Fruit fly (Drosophila melanogaster) whole organism, embryonic: ENCODE data around the gene fry.

ENCODE experiments used
- Asciz ChIP-seq: fragments of 200-800 bp; sonication (Bioruptor generic); optimal IDR thresholded peaks from 2 replicates; lab custom pipeline; 2017; ENCODE audit warnings: missing biosample characterization, mild to moderate bottlenecking, missing genetic modification characterization, missing genetic modification reagents
- CG14710 ChIP-seq: fragments of 200-800 bp; sonication (Bioruptor generic); optimal IDR thresholded peaks from 3 replicates; lab custom pipeline; 2019; ENCODE audit warnings: missing biosample characterization, mild to moderate bottlenecking, missing genetic modification characterization, moderate library complexity
- CG1529 ChIP-seq: fragments of 200-800 bp; sonication (Bioruptor generic); optimal IDR thresholded peaks from 3 replicates; lab custom pipeline; 2018; ENCODE audit warnings: missing biosample characterization, missing genetic modification characterization
- CG1602 ChIP-seq: fragments of 200-800 bp; sonication (Bioruptor generic); optimal IDR thresholded peaks from 3 replicates; lab custom pipeline; 2016; ENCODE audit warnings: missing biosample characterization, missing genetic modification characterization
- CG17328 ChIP-seq: fragments of 200-800 bp; sonication (Bioruptor generic); IDR thresholded peaks from 2 replicates; pipeline ENCODE4 v1.3.6; 2022; ENCODE audit warnings: missing biosample characterization, missing genetic modification characterization
- CG18011 ChIP-seq: fragments of 200-800 bp; sonication (Bioruptor generic); optimal IDR thresholded peaks from 2 replicates; lab custom pipeline; 2017; ENCODE audit warnings: missing biosample characterization, missing genetic modification characterization, mild to moderate bottlenecking, moderate library complexity, missing genotype
- CG18476 ChIP-seq: fragments of 200-800 bp; sonication (Bioruptor generic); optimal IDR thresholded peaks from 2 replicates; lab custom pipeline; 2016; ENCODE audit warnings: missing biosample characterization, mild to moderate bottlenecking, missing genetic modification characterization
- CG32772 ChIP-seq: fragments of 200-800 bp; sonication (Bioruptor generic); IDR thresholded peaks from 2 replicates; pipeline ENCODE4 v1.3.6; 2022; ENCODE audit warnings: missing biosample characterization, missing genetic modification characterization
- CG34376 ChIP-seq: fragments of 200-800 bp; sonication (Bioruptor generic); optimal IDR thresholded peaks from 2 replicates; lab custom pipeline; 2018; ENCODE audit warnings: missing biosample characterization, mild to moderate bottlenecking, missing genetic modification characterization
- CG3847 ChIP-seq: fragments of 200-800 bp; sonication (Bioruptor generic); IDR thresholded peaks from 2 replicates; pipeline ENCODE4 v1.3.6; 2022; ENCODE audit warnings: missing biosample characterization, missing genetic modification characterization
- CG43689 ChIP-seq: fragments of 200-800 bp; sonication (Bioruptor generic); IDR thresholded peaks from 2 replicates; pipeline ENCODE4 v1.3.6; 2022; ENCODE audit warnings: missing biosample characterization, missing genetic modification characterization
- CG7372 ChIP-seq: fragments of 200-800 bp; sonication (Bioruptor generic); IDR thresholded peaks from 2 replicates; pipeline ENCODE4 v1.3.6; 2022; ENCODE audit warnings: missing biosample characterization, missing genetic modification characterization
- CG7556 ChIP-seq: fragments of 200-800 bp; sonication (Bioruptor generic); optimal IDR thresholded peaks from 2 replicates; lab custom pipeline; 2017; ENCODE audit warnings: missing biosample characterization, mild to moderate bottlenecking, missing genetic modification characterization
- CG8765 ChIP-seq: fragments of 200-800 bp; sonication (Bioruptor generic); IDR thresholded peaks from 2 replicates; pipeline ENCODE4 v1.3.6; 2022; ENCODE audit warnings: missing biosample characterization, missing genetic modification characterization
- CG9437 ChIP-seq: fragments of 200-800 bp; sonication (Bioruptor generic); optimal IDR thresholded peaks from 2 replicates; lab custom pipeline; 2018; ENCODE audit warnings: missing biosample characterization, mild to moderate bottlenecking, missing genetic modification characterization
- CG9609 ChIP-seq: fragments of 200-800 bp; sonication (Bioruptor generic); optimal IDR thresholded peaks from 3 replicates; lab custom pipeline; 2016; ENCODE audit warnings: missing biosample characterization, missing genetic modification characterization
- CG9932 ChIP-seq: fragments of 200-800 bp; sonication (Bioruptor generic); IDR thresholded peaks from 2 replicates; pipeline ENCODE4 v1.3.6; 2022; ENCODE audit warnings: missing biosample characterization, missing genetic modification characterization
- Dbx ChIP-seq: fragments of 200-800 bp; sonication (Bioruptor generic); IDR thresholded peaks from 3 replicates; pipeline ENCODE4 v1.3.6; 2022; ENCODE audit warnings: missing biosample characterization, missing genetic modification characterization
- Dfd ChIP-seq, 2 experiments: fragments of >200 bp; optimal IDR thresholded peaks; 2 replicates each; lab custom pipeline; 2017; ENCODE audit warnings: missing biosample characterization in 2 of 2, missing genetic modification characterization in 2 of 2
- Dref ChIP-seq: fragments of 200-800 bp; sonication (Bioruptor generic); IDR thresholded peaks from 2 replicates; pipeline ENCODE4 v1.3.6; 2022; ENCODE audit warnings: missing biosample characterization, missing genetic modification characterization
- Fer3 ChIP-seq: fragments of 200-800 bp; sonication (Bioruptor generic); optimal IDR thresholded peaks from 2 replicates; lab custom pipeline; 2018; ENCODE audit warnings: missing biosample characterization, mild to moderate bottlenecking, missing genetic modification characterization, moderate library complexity
- Gug ChIP-seq: fragments of 200-800 bp; sonication (Bioruptor generic); IDR thresholded peaks from 4 replicates; pipeline ENCODE4 v1.3.6; 2022; ENCODE audit warnings: missing biosample characterization, missing genetic modification characterization
- H2.0 ChIP-seq: fragments of 200-800 bp; sonication (Bioruptor generic); IDR thresholded peaks from 2 replicates; pipeline ENCODE4 v1.3.6; 2022; ENCODE audit warnings: missing biosample characterization, missing genetic modification characterization
- HHEX ChIP-seq: fragments of 200-800 bp; sonication (Bioruptor generic); optimal IDR thresholded peaks from 3 replicates; lab custom pipeline; 2017; ENCODE audit warnings: missing biosample characterization, mild to moderate bottlenecking, missing genetic modification characterization, missing genetic modification reagents
- Hr78 ChIP-seq, 2 experiments: fragments of 200-800 bp in 1 of 2; fragments of >200 bp in 1 of 2; sonication (Bioruptor generic) in 1 of 2; optimal IDR thresholded peaks; 2 replicates each; lab custom pipeline; 2017 to 2019; ENCODE audit warnings: missing biosample characterization in 2 of 2, missing genetic modification characterization in 2 of 2, mild to moderate bottlenecking in 1 of 2, moderate library complexity in 1 of 2
- Jarid2 ChIP-seq: fragments of 200-800 bp; sonication (Bioruptor generic); optimal IDR thresholded peaks from 3 replicates; lab custom pipeline; 2017; ENCODE audit warnings: mild to moderate bottlenecking, missing biosample characterization, missing genetic modification reagents, missing genetic modification characterization
- Lhr ChIP-seq: fragments of 200-800 bp; sonication (Bioruptor generic); optimal IDR thresholded peaks from 3 replicates; lab custom pipeline; 2017; ENCODE audit warnings: mild to moderate bottlenecking, missing biosample characterization, missing genetic modification reagents, missing genetic modification characterization
- Lpt ChIP-seq: fragments of >200 bp; optimal IDR thresholded peaks from 2 replicates; lab custom pipeline; 2018; ENCODE audit warnings: missing biosample characterization, missing genetic modification characterization
- Med ChIP-seq: fragments of 200-800 bp; sonication (Bioruptor generic); peaks from one replicate; lab custom pipeline; 2016; ENCODE audit warnings: missing biosample characterization, missing genetic modification characterization, mild to moderate bottlenecking, inconsistent platforms, moderate library complexity
- Myb ChIP-seq: fragments of 200-800 bp; sonication (Bioruptor generic); optimal IDR thresholded peaks from 2 replicates; lab custom pipeline; 2016; ENCODE audit warnings: missing biosample characterization, missing genetic modification characterization
- NFAT ChIP-seq: fragments of 200-800 bp; sonication (Bioruptor generic); IDR thresholded peaks from 2 replicates; pipeline ENCODE4 v1.3.6; 2022; ENCODE audit warnings: missing biosample characterization, missing genetic modification characterization
- Xbp1 ChIP-seq: fragments of 200-800 bp; sonication (Bioruptor generic); optimal IDR thresholded peaks from 3 replicates; lab custom pipeline; 2016; ENCODE audit warnings: missing biosample characterization, mild to moderate bottlenecking, missing genetic modification characterization
- ase ChIP-seq: fragments of 200-800 bp; sonication (Bioruptor generic); IDR thresholded peaks from 3 replicates; pipeline ENCODE4 v1.3.6; 2022; ENCODE audit warnings: missing biosample characterization, missing genetic modification characterization
- ato ChIP-seq: fragments of 200-800 bp; sonication (Bioruptor generic); IDR thresholded peaks from 2 replicates; pipeline ENCODE4 v1.3.6; 2022; ENCODE audit warnings: missing biosample characterization, missing genetic modification characterization; ENCODE audit not compliant: partially characterized antibody
- bsh ChIP-seq, 2 experiments: fragments of 200-800 bp; sonication (Bioruptor generic); optimal IDR thresholded peaks; 2 replicates each; lab custom pipeline; 2017 to 2018; ENCODE audit warnings: mild to moderate bottlenecking in 2 of 2, missing biosample characterization in 2 of 2, missing genetic modification characterization in 2 of 2, moderate library complexity in 1 of 2
- cato ChIP-seq: fragments of 200-800 bp; sonication (Bioruptor generic); optimal IDR thresholded peaks from 2 replicates; lab custom pipeline; 2016; ENCODE audit warnings: missing biosample characterization, missing genetic modification characterization, borderline replicate concordance
- da ChIP-seq: fragments of 200-800 bp; sonication (Bioruptor generic); optimal IDR thresholded peaks from 2 replicates; lab custom pipeline; 2016; ENCODE audit warnings: missing biosample characterization, missing genetic modification characterization
- eyg ChIP-seq: fragments of 200-800 bp; sonication (Bioruptor generic); optimal IDR thresholded peaks from 3 replicates; lab custom pipeline; 2016; ENCODE audit warnings: missing biosample characterization, missing genetic modification characterization
- ftz-f1 ChIP-seq: fragments of 200-800 bp; sonication (Bioruptor generic); optimal IDR thresholded peaks from 2 replicates; lab custom pipeline; 2016; ENCODE audit warnings: missing biosample characterization, missing genetic modification characterization
- gfzf ChIP-seq: fragments of 200-800 bp; sonication (Bioruptor generic); optimal IDR thresholded peaks from 2 replicates; lab custom pipeline; 2016; ENCODE audit warnings: missing biosample characterization, mild to moderate bottlenecking, missing genetic modification characterization, moderate library complexity
- jigr1 ChIP-seq: fragments of 200-800 bp; sonication (Bioruptor generic); IDR thresholded peaks from 3 replicates; pipeline ENCODE4 v1.3.6; 2022; ENCODE audit warnings: missing biosample characterization, missing genetic modification characterization
- jing ChIP-seq: fragments of 200-800 bp; sonication (Bioruptor generic); optimal IDR thresholded peaks from 2 replicates; lab custom pipeline; 2018; ENCODE audit warnings: missing biosample characterization, mild to moderate bottlenecking, missing genetic modification characterization
- kah ChIP-seq: fragments of 200-800 bp; sonication (Bioruptor generic); optimal IDR thresholded peaks from 2 replicates; lab custom pipeline; 2018; ENCODE audit warnings: missing biosample characterization, mild to moderate bottlenecking, missing genetic modification characterization
- p53 ChIP-seq: fragments of 200-800 bp; sonication (Bioruptor generic); optimal IDR thresholded peaks from 2 replicates; lab custom pipeline; 2016; ENCODE audit warnings: missing biosample characterization, missing genetic modification characterization
- pb ChIP-seq: fragments of 200-800 bp; sonication (Bioruptor generic); optimal IDR thresholded peaks from 3 replicates; lab custom pipeline; 2016; ENCODE audit warnings: missing biosample characterization, missing genetic modification characterization
- rib ChIP-seq: fragments of 200-800 bp; sonication (Bioruptor generic); IDR thresholded peaks from 2 replicates; pipeline ENCODE4 v1.3.6; 2022; ENCODE audit warnings: missing biosample characterization, missing genetic modification characterization
- sisA ChIP-seq: fragments of 200-800 bp; sonication (Bioruptor generic); IDR thresholded peaks from 2 replicates; pipeline ENCODE4 v1.3.6; 2022; ENCODE audit warnings: missing biosample characterization, missing genetic modification characterization
- ssp ChIP-seq: fragments of 200-800 bp; sonication (Bioruptor generic); IDR thresholded peaks from 2 replicates; pipeline ENCODE4 v1.3.6; 2022; ENCODE audit warnings: missing biosample characterization, missing genetic modification characterization
- sug ChIP-seq: fragments of 200-800 bp; optimal IDR thresholded peaks from 2 replicates; lab custom pipeline; 2019; ENCODE audit warnings: missing biosample characterization, mild to moderate bottlenecking, missing genetic modification characterization, moderate library complexity
- zfh2 ChIP-seq: fragments of 200-800 bp; sonication (Bioruptor generic); optimal IDR thresholded peaks from 2 replicates; lab custom pipeline; 2016; ENCODE audit warnings: missing biosample characterization, missing genetic modification characterization

fry gene

dm6 chr3L:9613960-9614588 is 64.8 kb downstream of the fry start (continued):
- TF ChIP-seq Fer3 (tag; lab: Kevin White, UChicago) (peak; percentile 46), gfzf (GFP tag; lab: Kevin White, UChicago) (peak; percentile 11), CG8765 (GFP tag; lab: Robert Waterston, UW) (no peak), Lhr (GFP tag; lab: Kevin White, UChicago) (peak; percentile 41), CG17328 (GFP tag; lab: Robert Waterston, UW) (0 out of 2 replicates have a peak, but pooled peaks have one; percentile 12), ssp (peak; percentile 61), CG34376 (GFP tag; lab: Kevin White, UChicago) (no peak), jing (GFP tag; lab: Kevin White, UChicago) (no peak), rib (GFP tag; lab: Robert Waterston, UW) (no peak; the same call in 1 of the 2 replicates), bsh (GFP tag; optimal IDR thresholded peaks at IDR 0.05; lab: Kevin White, UChicago) (no peak), da (GFP tag; lab: Kevin White, UChicago) (no peak), NFAT (GFP tag; lab: Robert Waterston, UW) (peak; percentile 73; the same call in 1 of the 2 replicates), Gug (GFP tag; lab: Robert Waterston, UW) (peak; percentile 71), CG3847 (GFP tag; lab: Robert Waterston, UW) (peak; percentile 75), CG7372 (peak; percentile 42; the same call in 1 of the 2 replicates), HHEX (GFP tag; lab: Kevin White, UChicago) (no peak), CG18011 (no peak), Jarid2 (GFP tag; lab: Kevin White, UChicago) (peak; percentile 14), CG1602 (GFP tag; lab: Kevin White, UChicago) (peak; percentile 17), ftz-f1 (peak; percentile 51), Dref (GFP tag; lab: Robert Waterston, UW) (peak; percentile 30; the same call in 1 of the 2 replicates), CG32772 (GFP tag; lab: Robert Waterston, UW) (peak; percentile 37; the same call in 1 of the 2 replicates), Hr78 (GFP tag; optimal IDR thresholded peaks at IDR 0.05; lab: Kevin White, UChicago) (peak in 1 of 2 experiments; percentile 33), Lpt (GFP tag; lab: Kevin White, UChicago) (no peak), CG43689 (no peak), zfh2 (peak; percentile 67), CG18476 (GFP tag; lab: Kevin White, UChicago) (peak; percentile 37), eyg (GFP tag; lab: Kevin White, UChicago) (no peak), CG9437 (no peak), Dfd (GFP tag; optimal IDR thresholded peaks at IDR 0.05; lab: Kevin White, UChicago) (peak in 1 of 2 experiments; percentile 72), Myb (GFP tag; lab: Kevin White, UChicago) (peak; percentile 63), CG7556 (no peak), Dbx (GFP tag; lab: Robert Waterston, UW) (peak; percentile 69; the same call in 2 of the 3 replicates), pb (GFP tag; lab: Kevin White, UChicago) (no peak), Med (GFP tag; lab: Kevin White, UChicago) (peak; percentile 76), ase (GFP tag; lab: Robert Waterston, UW) (0 out of 3 replicates have a peak, but pooled peaks have one; percentile 36), CG9932 (peak; percentile 77), p53 (GFP tag; lab: Kevin White, UChicago) (peak; percentile 8), Xbp1 (GFP tag; lab: Kevin White, UChicago) (peak; percentile 16), jigr1 (GFP tag; lab: Robert Waterston, UW) (peak; percentile 52; the same call in 1 of the 3 replicates), kah (no peak), cato (GFP tag; lab: Kevin White, UChicago) (no peak), CG9609 (no peak), H2.0 (no peak), sisA (GFP tag; lab: Robert Waterston, UW) (peak; percentile 76), Asciz (GFP tag; lab: Kevin White, UChicago) (no peak), ato (no peak), CG14710 (peak; percentile 47), CG1529 (GFP tag; lab: Kevin White, UChicago) (no peak), sug (tag; lab: Kevin White, UChicago) (no peak)
